Worm (Caenorhabditis elegans) whole organism, young adult: ENCODE results near the gene ltd-1.
A peak's percentile ranks its signal among the peaks of the same experiment; 100 is the strongest.

Experiments used
- D2030.7 ChIP-seq: fragments of 200-800 bp; sonication (Bioruptor generic); IDR thresholded peaks from 2 replicates; pipeline ENCODE4 v1.3.6; 2022; ENCODE audit warnings: missing genetic modification reagents, missing genetic modification characterization, missing compliant biosample characterization
- ama-1 ChIP-seq, 3 experiments: fragments of 150-350 bp in 1 of 3; sonication (generic microtip) in 2 of 3; optimal IDR thresholded peaks; 2 replicates each; lab custom pipeline; 2014 to 2018; ENCODE audit warnings: missing biosample characterization in 2 of 3, missing genetic modification characterization in 2 of 3, missing genetic modification reagents in 2 of 3
- ceh-40 ChIP-seq: fragments of 200-800 bp; sonication (Bioruptor generic); IDR thresholded peaks from 2 replicates; pipeline ENCODE4 v1.3.6; 2022; ENCODE audit warnings: missing genetic modification characterization, missing compliant biosample characterization
- efl-1 ChIP-seq: fragments of 150-350 bp; optimal IDR thresholded peaks from 2 replicates; lab custom pipeline; 2014; ENCODE audit warnings: missing biosample characterization, missing genetic modification reagents, missing genetic modification characterization
- egl-44 ChIP-seq: fragments of 200-800 bp; sonication (Bioruptor generic); IDR thresholded peaks from 2 replicates; pipeline ENCODE4 v1.3.6; 2022; ENCODE audit warnings: missing genetic modification reagents, missing genetic modification characterization, missing compliant biosample characterization
- unc-130 ChIP-seq: sonication (generic microtip); optimal IDR thresholded peaks from 2 replicates; lab custom pipeline; 2016; ENCODE audit warnings: missing genetic modification reagents, missing genetic modification characterization, missing compliant biosample characterization
- zfh-2 ChIP-seq: fragments of 200-800 bp; sonication (Bioruptor generic); conservative IDR thresholded peaks from 2 replicates; pipeline ENCODE4 v1.3.6; 2022; ENCODE audit warnings: missing genetic modification reagents, missing genetic modification characterization, missing compliant biosample characterization
- zim-3 ChIP-seq: sonication (generic microtip); optimal IDR thresholded peaks from 2 replicates; lab custom pipeline; 2017; ENCODE audit warnings: mild to moderate bottlenecking, missing genetic modification characterization, moderate library complexity, missing compliant biosample characterization

ce11 chrII:8091528-8091927, 1.0 kb downstream of the ltd-1 start:
- TF ChIP-seq efl-1 (GFP tag; lab: Kevin White, UChicago): no peak
- no peak for TF ChIP-seq unc-130 (GFP tag; lab: Kevin White, UChicago)
- no peak for TF ChIP-seq ceh-40 (GFP tag; lab: Robert Waterston, UW)
- TF ChIP-seq egl-44: 0 out of 2 replicates have a peak, but pooled peaks have one; percentile 35
- peak; percentile 74 for TF ChIP-seq D2030.7 (GFP tag; lab: Robert Waterston, UW)
- TF ChIP-seq ama-1 (optimal IDR thresholded peaks at IDR 0.05; lab: Kevin White, UChicago): peak; percentile 29
- peak in 1 of 2 experiments; percentile 23 for TF ChIP-seq ama-1 (GFP tag; optimal IDR thresholded peaks at IDR 0.05; lab: Kevin White, UChicago)
- no peak for TF ChIP-seq zim-3
- no peak for TF ChIP-seq zfh-2 (GFP tag; lab: Robert Waterston, UW)
